Worm (Caenorhabditis elegans) whole organism, dauer: Measurements from ENCODE around the gene mms-19.
"Not testable (repeated sequence)": the region's sequence is repeated elsewhere in the genome, so short reads cannot be mapped to it uniquely, and the experiment has no call there.

Source experiments
- unc-62 ChIP-seq: sonication (generic microtip); optimal IDR thresholded peaks from 2 replicates; lab custom pipeline; 2017; ENCODE audit warnings: missing biosample characterization, missing genetic modification reagents, missing genetic modification characterization

mms-19 gene

DNA sequence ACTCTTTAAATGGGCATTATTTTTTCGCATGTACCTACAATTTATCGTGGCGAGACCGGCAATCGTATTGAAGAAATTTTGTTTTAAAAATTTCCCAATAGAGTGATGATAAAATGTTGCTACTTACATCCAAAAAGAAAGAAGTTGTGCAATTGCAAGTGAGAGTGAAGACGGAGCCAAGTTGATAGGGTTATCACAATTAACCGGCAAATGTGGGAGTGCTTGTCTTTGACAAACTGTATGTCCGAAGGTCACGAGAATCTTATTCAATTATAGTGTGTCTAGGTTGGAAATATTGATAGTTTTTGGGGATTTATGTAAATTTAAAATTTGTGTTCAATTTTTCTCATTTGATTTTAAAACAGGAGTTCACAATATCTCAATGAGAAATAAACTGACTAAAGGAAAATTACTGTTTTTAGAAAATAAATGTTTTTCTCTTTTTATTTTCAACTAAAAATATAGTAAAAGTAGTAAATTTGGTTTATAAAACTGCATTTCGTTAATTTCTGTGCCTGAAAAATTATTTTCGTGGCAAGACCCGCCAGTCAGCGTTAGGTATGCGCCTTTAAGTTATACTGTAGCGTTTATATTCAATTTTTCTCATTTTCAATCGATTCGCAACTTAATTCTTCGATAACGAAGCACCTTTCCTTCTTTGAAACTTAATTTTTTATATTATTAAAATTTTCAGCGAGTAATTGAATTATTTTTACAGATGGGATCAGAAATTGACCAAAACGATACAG, at the start of gene mms-19, which contains the start of gene hpo-15:
Gene mms-19, plus strand, starts transcription at position 719 of the 749 bp plus-strand sequence.
Gene hpo-15, minus strand, starts transcription at position 201 of the 749 bp plus-strand sequence.
- TF ChIP-seq unc-62 (GFP tag; lab: Kevin White, UChicago): no peak

DNA sequence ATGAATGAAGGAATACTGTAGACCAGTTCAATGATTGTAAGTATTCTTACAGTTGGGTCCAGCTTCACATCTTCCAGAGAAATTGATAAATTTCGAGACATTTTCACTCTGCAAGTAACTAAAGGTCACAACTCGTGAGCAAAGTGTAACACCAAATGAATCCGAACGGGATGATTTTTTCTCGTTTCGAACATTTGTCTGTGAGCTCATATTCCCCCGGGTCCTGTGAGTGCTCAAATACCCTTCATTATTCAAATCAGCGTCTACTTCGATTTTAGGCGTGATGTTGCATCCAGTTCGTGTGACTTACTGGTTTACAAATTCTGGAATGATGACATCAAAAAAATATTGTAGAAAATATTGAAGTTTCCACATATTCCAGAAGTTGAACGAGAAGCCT, 48.8 kb upstream of the mms-19 start, which contains the start of gene srg-68:
Gene srg-68, minus strand, starts transcription at position 101 of the 400 bp plus-strand sequence.
- no peak for TF ChIP-seq unc-62 (GFP tag; lab: Kevin White, UChicago)

DNA sequence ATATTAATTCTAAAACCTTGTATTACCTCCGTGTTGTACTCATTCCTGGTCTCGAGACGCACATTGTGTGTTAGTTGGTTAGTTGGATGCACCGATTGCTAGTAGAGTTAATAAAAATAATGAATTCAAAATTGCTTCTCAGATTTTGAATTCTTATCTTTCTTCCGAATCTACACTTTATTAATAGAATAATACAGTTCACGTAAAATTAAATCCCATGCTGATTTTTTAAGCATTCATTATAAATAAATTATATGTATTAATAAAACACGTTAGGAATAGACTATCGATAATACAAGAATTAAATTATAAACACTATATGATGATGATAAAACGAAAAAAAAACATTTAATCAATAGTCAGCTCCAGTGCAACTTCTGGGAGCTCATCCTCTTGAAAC, 45.7 kb upstream of the mms-19 start, which contains the start of gene ZC317.6:
Gene ZC317.6, minus strand, starts transcription at position 101 of the 400 bp plus-strand sequence.
- TF ChIP-seq unc-62 (GFP tag; lab: Kevin White, UChicago): not testable (repeated sequence)

DNA sequence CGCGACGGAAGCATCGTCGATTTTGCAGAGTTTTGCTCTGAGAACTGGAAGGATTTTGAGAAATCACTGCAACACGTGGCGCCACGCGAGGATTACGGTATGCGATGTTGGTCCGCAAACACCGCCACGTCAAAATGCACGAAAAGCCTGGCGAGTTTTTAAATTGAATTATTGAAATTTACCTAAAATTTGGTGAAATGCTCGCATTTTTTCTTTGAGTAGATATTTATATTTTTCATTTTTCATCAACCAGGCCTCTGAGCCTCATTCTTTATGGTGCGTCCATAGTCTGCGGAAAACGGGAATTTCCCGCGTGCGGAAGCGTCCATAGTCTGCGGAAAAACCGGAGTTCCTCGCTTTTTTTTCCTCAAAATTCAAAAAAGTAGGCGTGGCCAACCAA, 43.2 kb upstream of the mms-19 start, which contains the start of gene ZC317.7:
Gene ZC317.7, minus strand, starts transcription at position 101 of the 400 bp plus-strand sequence.
- not testable (repeated sequence) for TF ChIP-seq unc-62 (GFP tag; lab: Kevin White, UChicago)

DNA sequence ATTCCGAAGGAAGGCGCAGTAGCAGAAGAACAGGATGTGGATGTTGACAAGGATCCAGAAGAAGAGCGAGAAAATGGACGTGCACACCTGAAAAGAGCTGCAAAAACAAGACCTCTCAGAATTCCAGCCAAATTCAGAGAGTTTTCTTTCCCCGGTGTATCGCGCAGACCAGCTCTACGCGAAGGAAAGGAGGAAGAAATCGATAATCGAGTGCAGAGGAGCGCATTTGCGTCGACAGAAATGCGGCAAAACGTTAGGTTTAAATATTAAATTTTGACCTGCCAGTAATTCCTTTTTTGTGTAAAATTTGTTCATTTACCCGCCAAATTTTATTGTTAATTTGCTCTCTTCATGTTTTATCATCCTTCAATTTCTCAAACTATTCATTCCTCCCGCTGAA, 36.4 kb upstream of the mms-19 start:
- TF ChIP-seq unc-62 (GFP tag; lab: Kevin White, UChicago): no peak

DNA sequence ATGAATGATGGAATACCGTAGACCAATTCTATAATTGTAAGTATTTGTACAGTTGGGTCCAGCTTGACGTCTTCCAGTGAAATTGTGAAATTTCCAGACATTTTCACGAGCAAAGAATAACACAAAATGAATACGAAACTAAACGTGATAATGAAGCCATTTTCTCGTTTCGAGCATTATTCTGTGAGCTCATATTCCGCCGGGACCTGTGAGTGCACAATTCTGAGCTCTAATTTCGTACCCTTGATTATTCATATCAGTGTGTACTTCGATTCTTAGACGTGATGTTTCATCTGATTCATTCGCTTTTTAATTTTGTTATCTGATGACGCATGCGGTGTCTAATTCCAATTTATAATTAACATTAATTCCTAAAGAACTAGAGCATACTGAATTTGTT, 31.8 kb upstream of the mms-19 start, which contains the start of gene srg-66:
Gene srg-66, minus strand, starts transcription at position 101 of the 400 bp plus-strand sequence.
- no peak for TF ChIP-seq unc-62 (GFP tag; lab: Kevin White, UChicago)

DNA sequence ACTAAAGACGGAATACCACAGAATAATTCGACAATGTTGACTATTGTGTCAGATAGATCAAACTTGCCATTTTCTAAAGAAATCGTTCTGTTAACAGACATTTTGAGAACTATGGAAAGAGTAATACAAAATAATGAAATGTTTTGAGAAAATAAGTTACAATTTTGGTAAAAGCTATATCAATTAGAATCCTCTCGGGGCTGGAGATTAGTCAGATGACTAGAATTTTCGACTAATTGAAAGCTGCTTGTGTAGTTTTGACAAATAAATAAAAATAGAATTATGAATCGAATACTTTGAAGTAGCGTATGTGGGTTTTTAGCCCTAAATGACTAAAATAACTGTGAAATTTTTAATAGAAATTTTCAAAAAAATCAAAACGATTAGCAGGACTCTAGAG, 29.3 kb upstream of the mms-19 start, which contains the start of gene srg-65:
Gene srg-65, minus strand, starts transcription at position 101 of the 400 bp plus-strand sequence.
- TF ChIP-seq unc-62 (GFP tag; lab: Kevin White, UChicago): no peak

DNA sequence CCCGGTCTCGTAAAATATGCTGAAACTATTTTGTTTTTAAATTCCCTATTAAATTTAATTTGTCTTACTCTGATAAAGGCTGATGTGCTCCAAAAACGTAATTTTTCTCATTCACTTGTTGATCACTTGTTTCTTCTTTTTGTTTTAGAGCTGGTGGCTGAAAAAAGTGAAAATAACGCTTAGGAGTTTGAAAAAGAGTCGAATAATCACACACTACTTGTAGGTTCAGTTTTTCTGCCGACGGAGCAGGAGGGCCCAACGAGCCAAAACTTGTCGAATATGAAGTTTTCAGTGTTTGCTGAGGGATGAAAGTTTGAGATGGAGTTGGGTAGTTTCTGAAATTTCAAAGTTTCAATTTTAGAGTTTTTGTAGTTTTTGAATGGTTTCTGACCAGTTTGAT, 27.0 kb upstream of the mms-19 start:
- no peak for TF ChIP-seq unc-62 (GFP tag; lab: Kevin White, UChicago)

DNA sequence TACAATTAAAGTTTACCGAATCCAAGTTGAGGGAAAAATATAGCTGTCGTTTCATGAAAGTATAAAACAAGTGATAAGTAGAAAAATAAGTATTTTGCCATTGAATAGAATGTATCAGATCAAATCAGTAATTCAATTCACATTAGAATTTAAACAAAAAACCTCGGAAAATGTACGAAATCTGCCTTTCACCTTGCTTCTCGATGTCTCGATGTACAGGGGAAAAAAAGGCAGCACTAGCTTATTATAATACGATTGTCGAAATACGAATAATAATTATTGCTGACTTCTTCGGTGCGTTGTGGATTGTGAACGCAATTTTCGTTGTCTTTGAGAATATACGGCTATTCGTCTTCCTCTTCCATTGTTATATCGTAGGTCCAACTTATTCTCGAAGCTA, 25.4 kb upstream of the mms-19 start, which contains the start of gene grl-18:
Gene grl-18, minus strand, starts transcription at position 101 of the 400 bp plus-strand sequence.
- no peak for TF ChIP-seq unc-62 (GFP tag; lab: Kevin White, UChicago)

DNA sequence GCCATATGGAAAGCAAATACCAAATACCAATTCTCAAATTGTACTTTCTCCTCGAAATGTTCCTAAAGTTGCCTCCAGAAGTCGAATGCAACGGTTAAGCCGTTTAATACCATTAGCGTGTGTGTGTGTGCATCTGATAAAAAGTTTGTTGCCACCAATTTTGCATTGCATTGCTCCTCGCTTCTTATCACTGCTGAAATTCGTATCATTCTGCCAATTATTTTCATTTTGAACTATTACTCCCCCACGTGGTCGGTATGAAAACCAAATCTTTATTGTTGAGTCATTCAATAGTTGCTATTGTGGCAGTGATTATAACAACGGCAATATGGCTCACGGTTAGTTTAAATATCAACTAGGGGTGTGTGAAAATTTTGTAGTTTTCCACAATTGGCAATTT, 23.9 kb upstream of the mms-19 start, which contains the start of gene T05C3.6:
Gene T05C3.6, plus strand, starts transcription at position 241 of the 400 bp plus-strand sequence.
- TF ChIP-seq unc-62 (GFP tag; lab: Kevin White, UChicago): no peak

DNA sequence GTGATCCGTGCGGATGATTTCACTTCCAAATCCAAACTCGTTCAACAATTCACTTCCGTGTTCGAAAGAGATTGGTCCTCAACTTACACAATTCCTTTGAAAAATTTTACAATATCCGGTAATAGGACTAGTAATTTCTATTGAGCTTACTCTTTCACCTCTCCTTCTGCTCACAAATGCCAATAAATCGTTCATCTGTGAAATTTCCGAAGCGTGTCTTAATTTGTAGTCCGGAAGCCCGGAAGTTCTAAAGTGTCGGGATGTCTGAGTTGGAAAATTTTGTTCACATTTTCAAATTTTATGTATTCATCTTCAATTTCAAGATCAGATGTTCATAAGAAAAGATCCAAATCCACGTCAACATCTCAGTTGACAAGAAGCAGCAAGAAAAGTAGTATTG, 20.7 kb upstream of the mms-19 start, which contains the start of gene T05C3.2:
Gene T05C3.2, plus strand, starts transcription at position 301 of the 400 bp plus-strand sequence.
- TF ChIP-seq unc-62 (GFP tag; lab: Kevin White, UChicago): no peak

DNA sequence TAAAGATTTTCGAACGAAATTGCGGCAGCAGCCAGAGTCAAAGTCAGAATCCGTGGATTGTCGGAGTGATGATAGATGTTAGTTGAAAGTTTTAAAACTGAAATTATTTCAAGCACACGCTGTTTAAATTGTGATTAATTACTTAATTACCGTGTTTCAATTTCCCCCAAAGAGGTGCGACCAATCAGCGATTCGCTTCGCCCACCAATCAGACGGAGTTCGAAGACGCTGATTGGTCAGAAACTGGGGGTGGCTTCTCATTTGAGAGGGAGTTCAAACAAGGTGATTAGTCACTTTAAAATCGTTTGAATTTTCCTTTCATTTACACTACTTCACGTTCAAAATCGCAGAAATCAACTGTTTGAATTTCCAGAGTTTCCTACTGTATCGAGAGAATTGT, 14.7 kb upstream of the mms-19 start:
- no peak for TF ChIP-seq unc-62 (GFP tag; lab: Kevin White, UChicago)

DNA sequence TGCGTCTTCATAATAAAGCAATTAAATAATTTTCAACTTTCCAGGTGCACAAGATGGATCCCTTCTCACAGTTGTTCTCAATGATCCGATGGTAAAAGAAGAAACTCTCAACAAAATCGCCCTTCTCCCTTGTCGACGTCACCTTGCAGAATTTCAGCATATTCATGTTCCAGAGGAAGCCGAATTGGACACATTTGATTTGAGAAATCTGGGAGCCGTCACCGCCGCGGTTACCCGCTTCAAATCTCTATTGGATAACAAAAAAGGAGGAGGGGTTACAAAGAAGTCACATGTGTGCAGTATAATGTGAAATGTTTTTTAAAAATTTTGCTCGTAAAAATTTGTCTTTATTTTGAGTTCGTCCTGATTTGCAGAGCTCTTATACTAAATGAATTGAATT, 11.4 kb upstream of the mms-19 start:
- no peak for TF ChIP-seq unc-62 (GFP tag; lab: Kevin White, UChicago)

DNA sequence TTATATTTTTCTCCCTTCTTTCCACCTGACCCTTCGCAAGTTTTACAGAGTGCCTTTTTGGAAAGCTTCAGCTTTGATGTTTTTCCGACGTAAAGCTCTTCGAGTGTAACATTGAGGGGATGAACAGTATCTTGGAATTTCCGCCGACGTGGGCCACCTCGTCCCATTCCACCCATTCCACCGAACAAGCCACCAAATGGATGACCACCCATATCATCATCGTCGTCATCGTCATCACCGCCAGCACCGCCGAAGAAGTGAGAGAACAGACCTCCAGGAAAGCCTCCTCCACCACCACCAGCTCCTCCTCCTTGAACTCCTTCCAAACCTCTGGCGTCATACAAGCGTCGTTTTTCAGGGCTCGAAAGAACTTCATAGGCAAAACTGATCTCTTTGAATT, 9.9 kb upstream of the mms-19 start:
- TF ChIP-seq unc-62 (GFP tag; lab: Kevin White, UChicago): no peak

DNA sequence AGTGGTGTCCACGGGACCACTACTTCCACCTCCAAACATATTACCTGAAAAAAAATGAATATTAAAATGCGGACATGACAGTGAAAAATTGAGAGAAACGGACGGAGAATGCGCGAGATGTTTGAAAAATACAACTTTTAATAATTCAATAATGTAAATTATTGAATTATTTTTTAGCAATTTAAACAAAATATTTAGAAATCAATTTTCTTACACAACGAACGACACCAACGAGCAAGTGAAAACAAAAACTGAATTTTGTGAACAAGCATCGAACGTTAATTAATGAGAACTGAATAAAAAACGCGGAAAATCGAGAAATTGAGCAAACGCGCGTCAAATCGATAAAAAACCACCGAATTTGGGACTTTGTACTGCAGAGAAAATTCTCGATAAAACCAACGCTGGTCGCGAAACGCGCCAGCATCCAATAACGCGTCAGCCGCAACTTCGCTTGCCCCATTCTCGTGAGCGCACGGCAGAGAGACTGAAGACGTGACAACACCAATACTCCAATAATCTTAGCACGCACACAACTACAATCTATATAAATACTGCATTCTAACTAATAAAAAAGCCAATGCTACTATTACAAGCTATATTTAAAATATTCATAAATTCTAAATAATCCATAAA, 9.2 kb upstream of the mms-19 start, which contains the start of the genes dnj-19 and nhr-47:
Gene dnj-19, minus strand, starts transcription at position 51 of the 636 bp plus-strand sequence.
Gene nhr-47, plus strand, starts transcription at position 447 of the 636 bp plus-strand sequence.
- TF ChIP-seq unc-62 (GFP tag; lab: Kevin White, UChicago): no peak

DNA sequence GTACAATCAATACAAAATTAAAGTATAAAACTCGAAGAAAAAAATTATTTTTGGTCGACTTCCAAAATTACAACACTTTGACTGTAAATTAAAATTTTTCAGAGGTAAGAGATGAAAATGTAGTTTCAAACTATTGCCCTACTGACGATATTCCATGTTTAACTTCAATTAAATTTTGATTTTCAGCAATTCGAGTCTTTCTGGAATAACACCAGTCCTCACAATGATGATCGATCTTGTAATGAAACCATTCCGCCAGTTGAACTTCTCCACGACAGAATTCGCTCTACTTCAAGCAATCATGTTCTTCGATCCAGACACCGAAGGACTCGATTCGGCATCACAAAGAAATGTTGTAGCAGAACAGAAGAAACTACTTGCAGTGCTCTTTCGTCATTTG, 5.0 kb upstream of the mms-19 start:
- TF ChIP-seq unc-62 (GFP tag; lab: Kevin White, UChicago): no peak
